Fruit fly (Drosophila melanogaster): Measurements from ENCODE around the gene Meltrin.
A peak's percentile ranks its signal among the peaks of the same experiment; 100 is the strongest.

The Meltrin gene

DNA sequence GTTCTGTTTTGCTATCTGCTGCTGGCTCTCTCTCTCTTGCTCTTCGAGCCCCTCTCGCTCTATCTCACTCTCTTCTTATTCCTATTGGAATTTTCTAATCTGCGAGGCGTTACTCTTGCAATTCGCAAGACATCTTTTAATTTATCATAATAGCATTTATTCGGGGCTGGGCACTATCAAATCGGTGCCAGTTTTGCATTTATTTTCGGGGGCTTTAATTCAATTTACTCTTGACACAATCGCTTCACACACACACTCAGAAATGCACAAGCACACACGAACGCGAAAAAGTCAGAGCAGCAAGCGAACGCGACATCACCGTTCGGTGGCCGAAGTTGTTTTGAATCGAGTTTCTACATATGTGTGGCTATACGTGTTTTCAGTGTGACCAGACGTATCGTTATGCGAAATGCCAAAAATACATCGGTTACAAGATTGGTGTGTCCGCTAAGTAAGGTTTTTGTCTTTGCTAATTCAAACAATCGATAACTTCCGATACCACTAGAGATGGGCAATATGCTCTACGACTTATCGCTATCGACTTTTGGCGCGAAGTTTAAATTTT lies at the start of gene Meltrin (continued):
- TF ChIP-seq sens-2 (GFP tag; IDR thresholded peaks at IDR 0.05): no peak
- peak; percentile 87 for TF ChIP-seq CG15514 (GFP tag; optimal IDR thresholded peaks at IDR 0.05)
- TF ChIP-seq CG1832 (GFP tag; optimal IDR thresholded peaks at IDR 0.05): peak; percentile 72
- TF ChIP-seq CG32532 (GFP tag; IDR thresholded peaks at IDR 0.05): no peak
- TF ChIP-seq CG14667 (GFP tag; IDR thresholded peaks at IDR 0.05): no peak
- no peak for TF ChIP-seq Bgb (GFP tag; IDR thresholded peaks at IDR 0.05; ENCODE audit: partially characterized antibody)
- TF ChIP-seq CG7839 (tag; optimal IDR thresholded peaks at IDR 0.05): peak; percentile 56
- peak; percentile 71 for TF ChIP-seq CG6813 (GFP tag; optimal IDR thresholded peaks at IDR 0.05)
- TF ChIP-seq dimm (GFP tag; IDR thresholded peaks at IDR 0.05): no peak
- TF ChIP-seq ATbp (GFP tag; optimal IDR thresholded peaks at IDR 0.05): peak; percentile 18
- TF ChIP-seq hb (GFP tag; IDR thresholded peaks at IDR 0.05; ENCODE audit: partially characterized antibody): no peak
- no peak for TF ChIP-seq sima (GFP tag; optimal IDR thresholded peaks at IDR 0.05)
- peak; percentile 77 for TF ChIP-seq CG14710 (tag; optimal IDR thresholded peaks at IDR 0.05)
- no peak for TF ChIP-seq D19B (GFP tag; optimal IDR thresholded peaks at IDR 0.05)
- TF ChIP-seq Oaz (GFP tag; IDR thresholded peaks at IDR 0.05): no peak
- peak; percentile 32 for TF ChIP-seq az2 (GFP tag; optimal IDR thresholded peaks at IDR 0.05)
- no peak for TF ChIP-seq Kr (GFP tag; optimal IDR thresholded peaks at IDR 0.05)
- peak; percentile 43 for TF ChIP-seq CG9609 (GFP tag; optimal IDR thresholded peaks at IDR 0.05)
- TF ChIP-seq lov (optimal IDR thresholded peaks at IDR 0.05): no peak
- TF ChIP-seq lov (GFP tag; IDR thresholded peaks at IDR 0.05): no peak
- peak; percentile 75 for TF ChIP-seq CG15479 (GFP tag; optimal IDR thresholded peaks at IDR 0.05)
- TF ChIP-seq C15 (GFP tag; IDR thresholded peaks at IDR 0.05): no peak
- TF ChIP-seq CG4282 (GFP tag; optimal IDR thresholded peaks at IDR 0.05): peak; percentile 38
- TF ChIP-seq CG10979 (tag; optimal IDR thresholded peaks at IDR 0.05): peak; percentile 19
- peak; percentile 50 for TF ChIP-seq CG15269 (tag; optimal IDR thresholded peaks at IDR 0.05)
- no peak for TF ChIP-seq ato (GFP tag; IDR thresholded peaks at IDR 0.05; ENCODE audit: partially characterized antibody)
- no peak for TF ChIP-seq Dbx (GFP tag; IDR thresholded peaks at IDR 0.05)
- TF ChIP-seq CG7271 (tag; optimal IDR thresholded peaks at IDR 0.05): no peak
- TF ChIP-seq GATAe (GFP tag; conservative IDR thresholded peaks at IDR 0.05): no peak
- no peak for TF ChIP-seq Sox102F (GFP tag; optimal IDR thresholded peaks at IDR 0.05)
- no peak for TF ChIP-seq Oli (tag; optimal IDR thresholded peaks at IDR 0.05)
- no peak for TF ChIP-seq CG2129 (GFP tag; IDR thresholded peaks at IDR 0.05; ENCODE audit: partially characterized antibody)
- no peak for TF ChIP-seq NC2β (GFP tag; optimal IDR thresholded peaks at IDR 0.05)
- no peak for TF ChIP-seq CG9215 (GFP tag; IDR thresholded peaks at IDR 0.05)
- TF ChIP-seq CG10274 (GFP tag; optimal IDR thresholded peaks at IDR 0.05): no peak
- no peak for TF ChIP-seq bowl (GFP tag; IDR thresholded peaks at IDR 0.05)
- peak; percentile 34 for TF ChIP-seq CG6254 (GFP tag; optimal IDR thresholded peaks at IDR 0.05)
- TF ChIP-seq ssp (GFP tag; IDR thresholded peaks at IDR 0.05): no peak
- TF ChIP-seq CG7745 (tag; optimal IDR thresholded peaks at IDR 0.05): peak; percentile 64
- peak; percentile 17 for TF ChIP-seq ab (GFP tag; optimal IDR thresholded peaks at IDR 0.05)
- peak; percentile 45 for TF ChIP-seq CG9876 (GFP tag; optimal IDR thresholded peaks at IDR 0.05)
- no peak for TF ChIP-seq CG14014 (GFP tag; IDR thresholded peaks at IDR 0.05)
- peak; percentile 9 for TF ChIP-seq pnt (GFP tag; optimal IDR thresholded peaks at IDR 0.05)
- TF ChIP-seq CrebB (tag; optimal IDR thresholded peaks at IDR 0.05): peak; percentile 83
- no peak for TF ChIP-seq Chrac-16 (GFP tag; optimal IDR thresholded peaks at IDR 0.05)
- peak; percentile 15 for TF ChIP-seq gem (tag; optimal IDR thresholded peaks at IDR 0.05)
- peak; percentile 17 for TF ChIP-seq Asciz (GFP tag; optimal IDR thresholded peaks at IDR 0.05)
- no peak for TF ChIP-seq CG3407 (GFP tag; optimal IDR thresholded peaks at IDR 0.05)
- TF ChIP-seq Aef1 (GFP tag; IDR thresholded peaks at IDR 0.05): no peak
- no peak for TF ChIP-seq zfh2 (GFP tag; optimal IDR thresholded peaks at IDR 0.05)
- no peak for TF ChIP-seq CG8765 (GFP tag; IDR thresholded peaks at IDR 0.05)

All from whole organism, embryonic.